Worm (Caenorhabditis elegans) whole organism, young adult: ENCODE measurements around the gene T04B8.5.
A peak's percentile ranks its signal among the peaks of the same experiment; 100 is the strongest.

Experiments
- B0336.3 ChIP-seq: fragments of 200-800 bp; sonication (Bioruptor generic); IDR thresholded peaks from 2 replicates; pipeline ENCODE4 v1.3.6; 2022; ENCODE audit warnings: missing genetic modification characterization, missing compliant biosample characterization
- F10E7.11 ChIP-seq: sonication (generic microtip); optimal IDR thresholded peaks from 2 replicates; lab custom pipeline; 2017; ENCODE audit warnings: mild to moderate bottlenecking, missing genetic modification characterization, moderate library complexity, missing compliant biosample characterization
- F22D6.2 ChIP-seq: sonication (generic microtip); optimal IDR thresholded peaks from 2 replicates; lab custom pipeline; 2016; ENCODE audit warnings: mild to moderate bottlenecking, missing genetic modification characterization, missing compliant biosample characterization
- F23B12.7 ChIP-seq: sonication (generic microtip); optimal IDR thresholded peaks from 2 replicates; lab custom pipeline; 2017; ENCODE audit warnings: missing genetic modification characterization, mild to moderate bottlenecking, missing compliant biosample characterization, antibody characterized with exemption, moderate library complexity; ENCODE audit not compliant: insufficient read depth
- F33H1.4 ChIP-seq: fragments of 200-800 bp; sonication (Bioruptor generic); IDR thresholded peaks from 2 replicates; pipeline ENCODE4 v1.3.6; 2022; ENCODE audit warnings: missing genetic modification reagents, missing genetic modification characterization, missing compliant biosample characterization
- F57A8.1 ChIP-seq: fragments of 200-800 bp; sonication (Bioruptor generic); optimal IDR thresholded peaks from 2 replicates; lab custom pipeline; 2018; ENCODE audit warnings: mild to moderate bottlenecking, missing genetic modification characterization, moderate library complexity, missing compliant biosample characterization
- K11D2.4 ChIP-seq: fragments of 200-800 bp; sonication (Bioruptor generic); IDR thresholded peaks from 2 replicates; pipeline ENCODE4 v1.3.6; 2022; ENCODE audit warnings: missing genetic modification reagents, missing genetic modification characterization, missing compliant biosample characterization
- Y53F4B.3 ChIP-seq: fragments of 200-800 bp; sonication (Bioruptor generic); IDR thresholded peaks from 2 replicates; pipeline ENCODE4 v1.3.6; 2022; ENCODE audit warnings: missing genetic modification reagents, missing genetic modification characterization, missing compliant biosample characterization
- Y53G8AR.9 ChIP-seq: fragments of 200-800 bp; sonication (Bioruptor generic); conservative IDR thresholded peaks from 2 replicates; pipeline ENCODE4 v1.3.6; 2022; ENCODE audit warnings: missing genetic modification reagents, missing genetic modification characterization, missing compliant biosample characterization
- Y56A3A.18 ChIP-seq: fragments of 200-800 bp; sonication (Bioruptor generic); IDR thresholded peaks from 2 replicates; pipeline ENCODE4 v1.3.6; 2022; ENCODE audit warnings: missing genetic modification reagents, missing genetic modification characterization, missing compliant biosample characterization
- Y67H2A.10 ChIP-seq: fragments of 200-800 bp; sonication (Bioruptor generic); conservative IDR thresholded peaks from 2 replicates; pipeline ENCODE4 v1.3.6; 2022; ENCODE audit warnings: missing genetic modification reagents, missing genetic modification characterization, missing compliant biosample characterization
- ama-1 ChIP-seq, 3 experiments: fragments of 150-350 bp in 1 of 3; sonication (generic microtip) in 2 of 3; optimal IDR thresholded peaks; 2 replicates each; lab custom pipeline; 2014 to 2018; ENCODE audit warnings: missing biosample characterization in 2 of 3, missing genetic modification characterization in 2 of 3, missing genetic modification reagents in 2 of 3
- aptf-3 ChIP-seq: fragments of 200-800 bp; sonication (Bioruptor generic); IDR thresholded peaks from 2 replicates; pipeline ENCODE4 v1.3.6; 2022; ENCODE audit warnings: missing genetic modification characterization, missing compliant biosample characterization
- attf-6 ChIP-seq: fragments of 200-800 bp; sonication (Bioruptor generic); IDR thresholded peaks from 2 replicates; pipeline ENCODE4 v1.3.6; 2022; ENCODE audit warnings: missing genetic modification reagents, missing genetic modification characterization, missing compliant biosample characterization
- cebp-2 ChIP-seq: fragments of 200-800 bp; sonication (Bioruptor generic); IDR thresholded peaks from 2 replicates; pipeline ENCODE4 v1.3.6; 2022; ENCODE audit warnings: missing genetic modification characterization, missing compliant biosample characterization
- ceh-100 ChIP-seq: fragments of 200-800 bp; sonication (Bioruptor generic); IDR thresholded peaks from 2 replicates; pipeline ENCODE4 v1.3.6; 2022; ENCODE audit warnings: missing genetic modification reagents, missing genetic modification characterization, missing compliant biosample characterization
- ceh-79 ChIP-seq: sonication (generic microtip); optimal IDR thresholded peaks from 2 replicates; lab custom pipeline; 2017; ENCODE audit warnings: mild to moderate bottlenecking, missing genetic modification characterization, missing compliant biosample characterization
- dox-1 ChIP-seq: fragments of 200-800 bp; sonication (Bioruptor generic); IDR thresholded peaks from 2 replicates; pipeline ENCODE4 v1.3.6; 2022; ENCODE audit warnings: missing genetic modification reagents, missing genetic modification characterization, missing compliant biosample characterization
- efl-1 ChIP-seq: fragments of 150-350 bp; optimal IDR thresholded peaks from 2 replicates; lab custom pipeline; 2014; ENCODE audit warnings: missing biosample characterization, missing genetic modification reagents, missing genetic modification characterization
- egl-44 ChIP-seq: fragments of 200-800 bp; sonication (Bioruptor generic); IDR thresholded peaks from 2 replicates; pipeline ENCODE4 v1.3.6; 2022; ENCODE audit warnings: missing genetic modification reagents, missing genetic modification characterization, missing compliant biosample characterization
- egrh-3 ChIP-seq: fragments of 200-800 bp; sonication (Bioruptor generic); IDR thresholded peaks from 2 replicates; pipeline ENCODE4 v1.3.6; 2022; ENCODE audit warnings: missing genetic modification reagents, missing genetic modification characterization, missing compliant biosample characterization
- ekl-4 ChIP-seq: fragments of 200-800 bp; sonication (Bioruptor generic); IDR thresholded peaks from 2 replicates; pipeline ENCODE4 v1.3.6; 2022; ENCODE audit warnings: missing genetic modification reagents, missing genetic modification characterization, missing compliant biosample characterization
- fkh-3 ChIP-seq: sonication (generic microtip); optimal IDR thresholded peaks from 2 replicates; lab custom pipeline; 2016; ENCODE audit warnings: mild to moderate bottlenecking, missing genetic modification characterization, missing compliant biosample characterization
- hmg-1.2 ChIP-seq: fragments of 200-800 bp; sonication (Bioruptor generic); IDR thresholded peaks from 2 replicates; pipeline ENCODE4 v1.3.6; 2022; ENCODE audit warnings: missing genetic modification reagents, missing genetic modification characterization, missing compliant biosample characterization
- hrde-1 ChIP-seq: sonication (generic microtip); optimal IDR thresholded peaks from 2 replicates; lab custom pipeline; 2016; ENCODE audit warnings: missing genetic modification characterization, mild to moderate bottlenecking, missing compliant biosample characterization, moderate library complexity, missing genotype, missing genetic modification reagents, borderline replicate concordance
- lag-1 ChIP-seq: fragments of 200-800 bp; sonication (Bioruptor generic); IDR thresholded peaks from 2 replicates; pipeline ENCODE4 v1.3.6; 2022; ENCODE audit warnings: missing genetic modification reagents, missing genetic modification characterization, missing compliant biosample characterization
- lin-35 ChIP-seq, 3 experiments: fragments of 150-350 bp in 2 of 3; sonication (generic microtip) in 1 of 3; optimal IDR thresholded peaks; 2 replicates each; lab custom pipeline; 2014 to 2018; ENCODE audit warnings: missing biosample characterization in 3 of 3, missing genetic modification characterization in 3 of 3, missing genetic modification reagents in 3 of 3
- lin-40 ChIP-seq: sonication (generic microtip); optimal IDR thresholded peaks from 2 replicates; lab custom pipeline; 2016; ENCODE audit warnings: missing genetic modification characterization, mild to moderate bottlenecking, missing compliant biosample characterization, missing genotype, missing genetic modification reagents
- lin-54 ChIP-seq: fragments of 200-800 bp; sonication (Bioruptor generic); optimal IDR thresholded peaks from 2 replicates; lab custom pipeline; 2018; ENCODE audit warnings: mild to moderate bottlenecking, missing genetic modification characterization, missing compliant biosample characterization
- lsl-1 ChIP-seq: fragments of 200-800 bp; sonication (Bioruptor generic); optimal IDR thresholded peaks from 2 replicates; lab custom pipeline; 2018; ENCODE audit warnings: mild to moderate bottlenecking, missing genetic modification characterization, moderate library complexity, missing compliant biosample characterization
- lsy-27 ChIP-seq: sonication (generic microtip); optimal IDR thresholded peaks from 2 replicates; lab custom pipeline; 2017; ENCODE audit warnings: missing genetic modification characterization, mild to moderate bottlenecking, missing compliant biosample characterization, antibody characterized with exemption, missing genotype, borderline replicate concordance; ENCODE audit not compliant: insufficient read depth
- madf-3 ChIP-seq: fragments of 200-800 bp; sonication (Bioruptor generic); IDR thresholded peaks from 2 replicates; pipeline ENCODE4 v1.3.6; 2022; ENCODE audit warnings: missing genetic modification reagents, missing genetic modification characterization, missing compliant biosample characterization
- madf-6 ChIP-seq: fragments of 200-800 bp; sonication (Bioruptor generic); IDR thresholded peaks from 2 replicates; pipeline ENCODE4 v1.3.6; 2022; ENCODE audit warnings: missing genetic modification reagents, missing genetic modification characterization, missing compliant biosample characterization
- madf-8 ChIP-seq: fragments of 200-800 bp; sonication (Bioruptor generic); conservative IDR thresholded peaks from 2 replicates; pipeline ENCODE4 v1.3.6; 2022; ENCODE audit warnings: missing genetic modification reagents, missing genetic modification characterization, missing compliant biosample characterization
- mxl-1 ChIP-seq: sonication (generic microtip); optimal IDR thresholded peaks from 2 replicates; lab custom pipeline; 2016; ENCODE audit warnings: missing genetic modification characterization, missing compliant biosample characterization
- nfya-1 ChIP-seq: sonication (generic microtip); optimal IDR thresholded peaks from 2 replicates; lab custom pipeline; 2017; ENCODE audit warnings: antibody characterized with exemption, missing compliant biosample characterization, missing genetic modification characterization, borderline replicate concordance; ENCODE audit not compliant: insufficient read depth
- nfyb-1 ChIP-seq: fragments of 200-800 bp; sonication (Bioruptor generic); IDR thresholded peaks from 2 replicates; pipeline ENCODE4 v1.3.6; 2022; ENCODE audit warnings: missing genetic modification reagents, missing genetic modification characterization, missing compliant biosample characterization
- nhr-27 ChIP-seq: fragments of 200-800 bp; sonication (Bioruptor generic); optimal IDR thresholded peaks from 2 replicates; lab custom pipeline; 2018; ENCODE audit warnings: mild to moderate bottlenecking, missing genetic modification characterization, moderate library complexity, missing compliant biosample characterization
- sea-2 ChIP-seq: fragments of 200-800 bp; sonication (Bioruptor generic); IDR thresholded peaks from 2 replicates; pipeline ENCODE4 v1.3.6; 2022; ENCODE audit warnings: missing genetic modification characterization, missing compliant biosample characterization
- snpc-1.1 ChIP-seq: sonication (generic microtip); optimal IDR thresholded peaks from 2 replicates; lab custom pipeline; 2017; ENCODE audit warnings: missing genetic modification characterization, mild to moderate bottlenecking, missing compliant biosample characterization, antibody characterized with exemption, moderate library complexity, missing genotype, missing genetic modification reagents; ENCODE audit not compliant: insufficient read depth
- snpc-1.3 ChIP-seq: sonication (generic microtip); optimal IDR thresholded peaks from 2 replicates; lab custom pipeline; 2017; ENCODE audit warnings: missing genetic modification characterization, mild to moderate bottlenecking, missing compliant biosample characterization, antibody characterized with exemption, moderate library complexity, missing genotype, missing genetic modification reagents; ENCODE audit not compliant: insufficient read depth
- snpc-4 ChIP-seq, 5 experiments: fragments of 150-350 bp in 1 of 5; sonication (generic microtip) in 4 of 5; optimal IDR thresholded peaks; 2 replicates each; lab custom pipeline; 2014 to 2018; ENCODE audit warnings: missing genetic modification characterization in 5 of 5, missing biosample characterization in 3 of 5, antibody characterized with exemption in 2 of 5, mild to moderate bottlenecking in 2 of 5, missing compliant biosample characterization in 2 of 5, missing genotype in 2 of 5, moderate library complexity in 2 of 5, missing genetic modification reagents in 1 of 5
- tbp1 ChIP-seq: fragments of 200-800 bp; sonication (Bioruptor generic); optimal IDR thresholded peaks from 2 replicates; lab custom pipeline; 2018; ENCODE audit warnings: mild to moderate bottlenecking, missing genetic modification characterization, missing compliant biosample characterization
- tbx-9 ChIP-seq: sonication (generic microtip); optimal IDR thresholded peaks from 2 replicates; lab custom pipeline; 2016; ENCODE audit warnings: borderline replicate concordance, missing genetic modification characterization, inconsistent platforms, missing compliant biosample characterization
- zim-3 ChIP-seq: sonication (generic microtip); optimal IDR thresholded peaks from 2 replicates; lab custom pipeline; 2017; ENCODE audit warnings: mild to moderate bottlenecking, missing genetic modification characterization, moderate library complexity, missing compliant biosample characterization
- ztf-18 ChIP-seq: sonication (generic microtip); optimal IDR thresholded peaks from 2 replicates; lab custom pipeline; 2016; ENCODE audit warnings: missing genotype, mild to moderate bottlenecking, missing genetic modification characterization, missing compliant biosample characterization

The T04B8.5 gene

DNA sequence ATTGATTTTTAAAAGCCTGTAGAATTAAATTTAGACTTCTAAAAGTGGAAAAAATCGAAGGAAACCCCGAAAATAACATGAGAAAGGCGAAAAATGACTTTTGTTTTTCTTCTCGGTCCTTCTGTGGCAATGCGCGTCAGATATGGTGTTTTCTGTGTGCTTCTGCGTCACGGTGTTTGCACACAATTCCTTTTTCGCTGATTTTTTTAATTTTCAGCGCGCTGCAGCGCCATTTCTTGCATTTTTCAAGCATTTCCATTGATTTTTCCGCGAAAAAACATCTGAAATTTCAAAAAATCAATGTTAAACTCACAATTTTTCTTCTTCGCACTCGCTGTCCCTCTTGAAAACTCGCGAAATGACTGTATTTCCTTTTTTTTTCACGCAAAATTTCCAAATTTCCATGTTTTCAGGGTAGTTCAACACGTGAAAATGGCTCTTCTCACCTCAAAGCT, 44.1 kb downstream of the T04B8.5 start, which contains the start of the genes cdc-37 and W08F4.3:
Gene cdc-37, minus strand, starts transcription at position 405 of the 455 bp plus-strand sequence.
Gene W08F4.3, plus strand, starts transcription at position 414 of the 455 bp plus-strand sequence.
- TF ChIP-seq hmg-1.2 = peak; percentile 36; the same call in 1 of the 2 replicates
- TF ChIP-seq tbx-9 (tag; lab: Kevin White, UChicago) = no peak
- TF ChIP-seq efl-1 = peak; percentile 90
- no peak for TF ChIP-seq tbp1 (GFP tag; lab: Kevin White, UChicago)
- TF ChIP-seq F10E7.11 (tag; lab: Kevin White, UChicago) = no peak
- TF ChIP-seq zim-3 (tag; lab: Kevin White, UChicago) = no peak
- no peak for TF ChIP-seq egl-44
- no peak for TF ChIP-seq F23B12.7 (tag; lab: Kevin White, UChicago)
- TF ChIP-seq nhr-27 (tag; lab: Kevin White, UChicago) = no peak
- no peak for TF ChIP-seq cebp-2 (GFP tag; lab: Robert Waterston, UW)
- no peak for TF ChIP-seq egrh-3 (GFP tag; lab: Robert Waterston, UW)
- TF ChIP-seq snpc-1.1 (tag; lab: Kevin White, UChicago) = peak; percentile 12
- no peak for TF ChIP-seq ceh-79 (tag; lab: Kevin White, UChicago)
- TF ChIP-seq snpc-4 (GFP tag; optimal IDR thresholded peaks at IDR 0.05; lab: Kevin White, UChicago) = no peak
- no peak for TF ChIP-seq snpc-4 (tag; optimal IDR thresholded peaks at IDR 0.05; lab: Kevin White, UChicago)
- no peak for TF ChIP-seq ztf-18 (tag; lab: Kevin White, UChicago)
- TF ChIP-seq nfya-1 (tag; lab: Kevin White, UChicago) = no peak
- TF ChIP-seq snpc-1.3 = peak; percentile 27
- TF ChIP-seq F22D6.2 (tag; lab: Kevin White, UChicago) = no peak
- no peak for TF ChIP-seq K11D2.4
- TF ChIP-seq ekl-4 (GFP tag; lab: Robert Waterston, UW) = peak; percentile 27; the same call in 1 of the 2 replicates
- no peak for TF ChIP-seq B0336.3 (GFP tag; lab: Robert Waterston, UW)
- no peak for TF ChIP-seq lin-35 (GFP tag; optimal IDR thresholded peaks at IDR 0.05; lab: Kevin White, UChicago)
- TF ChIP-seq attf-6 (GFP tag; lab: Robert Waterston, UW) = no peak
- no peak for TF ChIP-seq F57A8.1 (GFP tag; lab: Kevin White, UChicago)
- peak; percentile 37 for TF ChIP-seq lsl-1 (GFP tag; lab: Kevin White, UChicago)
- TF ChIP-seq lag-1 (GFP tag; lab: Robert Waterston, UW) = no peak
- no peak for TF ChIP-seq sea-2 (GFP tag; lab: Robert Waterston, UW)
- no peak for TF ChIP-seq aptf-3
- TF ChIP-seq F33H1.4 (GFP tag; lab: Robert Waterston, UW) = peak; percentile 60; the same call in 1 of the 2 replicates
- no peak for TF ChIP-seq ceh-100
- TF ChIP-seq Y53F4B.3 (GFP tag; lab: Robert Waterston, UW) = no peak
- peak; percentile 24; the same call in 1 of the 2 replicates for TF ChIP-seq dox-1 (GFP tag; lab: Robert Waterston, UW)
- no peak for TF ChIP-seq hrde-1
- TF ChIP-seq madf-6 = peak; percentile 87
- TF ChIP-seq nfyb-1 (GFP tag; lab: Robert Waterston, UW) = no peak
- TF ChIP-seq Y56A3A.18 = no peak
- TF ChIP-seq Y67H2A.10 (GFP tag; lab: Robert Waterston, UW) = no peak
- no peak for TF ChIP-seq fkh-3 (tag; lab: Kevin White, UChicago)
- TF ChIP-seq lin-54 = peak; percentile 52
- no peak for TF ChIP-seq ama-1 (optimal IDR thresholded peaks at IDR 0.05; lab: Kevin White, UChicago)
- no peak for TF ChIP-seq ama-1 (GFP tag; optimal IDR thresholded peaks at IDR 0.05; lab: Kevin White, UChicago)
- no peak for TF ChIP-seq Y53G8AR.9 (GFP tag; lab: Robert Waterston, UW)
- peak; percentile 75 for TF ChIP-seq madf-8
- no peak for TF ChIP-seq mxl-1 (tag; lab: Kevin White, UChicago)
- no peak for TF ChIP-seq lsy-27 (tag; lab: Kevin White, UChicago)
- no peak for TF ChIP-seq lin-40
- 0 out of 2 replicates have a peak, but pooled peaks have one; percentile 54 for TF ChIP-seq madf-3
